Fruit fly (Drosophila melanogaster): ENCODE results near the gene CG34377.
A peak's percentile ranks its signal among the peaks of the same experiment; 100 is the strongest.

The CG34377 gene

dm6 chr3R:22368777-22369214 is 44.9 kb upstream of the CG34377 start (continued):
- TF ChIP-seq CG18764 (GFP tag; optimal IDR thresholded peaks at IDR 0.05) (peak; percentile 5), CG3281 (GFP tag; optimal IDR thresholded peaks at IDR 0.05) (peak; percentile 69), CG17912 (GFP tag; optimal IDR thresholded peaks at IDR 0.05) (no peak), Jarid2 (GFP tag; optimal IDR thresholded peaks at IDR 0.05) (peak; percentile 37), CG16815 (GFP tag; optimal IDR thresholded peaks at IDR 0.05) (peak; percentile 47), HLH54F (GFP tag; optimal IDR thresholded peaks at IDR 0.05) (peak; percentile 8), sisA (GFP tag; IDR thresholded peaks at IDR 0.05) (peak; percentile 71), Hand (GFP tag; optimal IDR thresholded peaks at IDR 0.05) (peak; percentile 29), CG14014 (GFP tag; IDR thresholded peaks at IDR 0.05) (peak; percentile 81), sug (tag; optimal IDR thresholded peaks at IDR 0.05) (peak; percentile 63), mirr (GFP tag; optimal IDR thresholded peaks at IDR 0.05) (no peak), Dfd (GFP tag; optimal IDR thresholded peaks at IDR 0.05) (no peak), CG3163 (GFP tag; optimal IDR thresholded peaks at IDR 0.05) (no peak), CG13287 (GFP tag; IDR thresholded peaks at IDR 0.05; ENCODE audit: partially characterized antibody) (no peak), caup (GFP tag; optimal IDR thresholded peaks at IDR 0.05; ENCODE audit: severe bottlenecking) (peak; percentile 66), BEAF-32 (GFP tag; optimal IDR thresholded peaks at IDR 0.05) (no peak), CG4854 (GFP tag; optimal IDR thresholded peaks at IDR 0.05) (no peak), stc (GFP tag; IDR thresholded peaks at IDR 0.05) (peak; percentile 48), odd (GFP tag; optimal IDR thresholded peaks at IDR 0.05) (peak; percentile 49), dati (GFP tag; IDR thresholded peaks at IDR 0.05) (no peak), prd (optimal IDR thresholded peaks at IDR 0.05) (no peak), prd (GFP tag; IDR thresholded peaks at IDR 0.05) (peak; percentile 78), CG11247 (GFP tag; IDR thresholded peaks at IDR 0.05) (peak; percentile 54; the same call in 1 of the 2 replicates), CG32767 (GFP tag; IDR thresholded peaks at IDR 0.05) (peak; percentile 60), slou (GFP tag; optimal IDR thresholded peaks at IDR 0.05) (peak; percentile 45), grn (GFP tag; optimal IDR thresholded peaks at IDR 0.05) (no peak), sc (optimal IDR thresholded peaks at IDR 0.05) (no peak), sc (GFP tag; optimal IDR thresholded peaks at IDR 0.05) (peak; percentile 17), CG15011 (GFP tag; optimal IDR thresholded peaks at IDR 0.05) (peak; percentile 57), CG12744 (GFP tag; optimal IDR thresholded peaks at IDR 0.05) (no peak), CG7987 (GFP tag; optimal IDR thresholded peaks at IDR 0.05) (no peak), CG18476 (GFP tag; optimal IDR thresholded peaks at IDR 0.05) (peak; percentile 26), onecut (GFP tag; IDR thresholded peaks at IDR 0.05) (peak; percentile 38; the same call in 1 of the 2 replicates), CG18262 (tag; optimal IDR thresholded peaks at IDR 0.05) (peak; percentile 57), CG6689 (GFP tag; IDR thresholded peaks at IDR 0.05) (peak; percentile 80), mld (GFP tag; IDR thresholded peaks at IDR 0.05; ENCODE audit: partially characterized antibody) (no peak), B-H1 (GFP tag; IDR thresholded peaks at IDR 0.05) (peak; percentile 42; the same call in 2 of the 3 replicates), ttk (GFP tag; IDR thresholded peaks at IDR 0.05) (peak; percentile 55), trh (GFP tag; optimal IDR thresholded peaks at IDR 0.05) (peak; percentile 50), kah (GFP tag; optimal IDR thresholded peaks at IDR 0.05) (no peak), CG17359 (tag; optimal IDR thresholded peaks at IDR 0.05) (peak; percentile 50), sob (GFP tag; IDR thresholded peaks at IDR 0.05) (peak; percentile 60), ATbp (GFP tag; optimal IDR thresholded peaks at IDR 0.05) (peak; percentile 54), cg (GFP tag; optimal IDR thresholded peaks at IDR 0.05) (no peak), CG11696 (GFP tag; IDR thresholded peaks at IDR 0.05) (no peak), pnt (GFP tag; optimal IDR thresholded peaks at IDR 0.05) (peak; percentile 37), CG15073 (GFP tag; optimal IDR thresholded peaks at IDR 0.05) (no peak), CG8290 (GFP tag; optimal IDR thresholded peaks at IDR 0.05) (no peak), CG8290 (tag; optimal IDR thresholded peaks at IDR 0.05) (no peak), CG10274 (GFP tag; optimal IDR thresholded peaks at IDR 0.05) (no peak), BtbVII (GFP tag; optimal IDR thresholded peaks at IDR 0.05) (peak; percentile 72), CG17361 (GFP tag; IDR thresholded peaks at IDR 0.05) (peak; percentile 61)
